Worm (Caenorhabditis elegans) whole organism, L4 larva: Measurements from ENCODE around the gene bath-44.

ENCODE experiments used
- D1046.2 ChIP-seq: fragments of 200-800 bp; sonication (Bioruptor generic); IDR thresholded peaks from 2 replicates; pipeline ENCODE4 v1.3.6; 2022; ENCODE audit warnings: missing genetic modification characterization, missing compliant biosample characterization
- F10B5.3 ChIP-seq: sonication (generic microtip); optimal IDR thresholded peaks from 2 replicates; lab custom pipeline; 2016; ENCODE audit warnings: mild to moderate bottlenecking, missing genetic modification characterization, missing compliant biosample characterization
- T26A8.4 ChIP-seq: fragments of 200-800 bp; sonication (Bioruptor generic); IDR thresholded peaks from 2 replicates; pipeline ENCODE4 v1.3.6; 2022; ENCODE audit warnings: missing genetic modification characterization, missing compliant biosample characterization
- Y105C5A.15 ChIP-seq: fragments of 200-800 bp; sonication (Bioruptor generic); IDR thresholded peaks from 2 replicates; pipeline ENCODE4 v1.3.6; 2022; ENCODE audit warnings: missing genetic modification characterization, missing compliant biosample characterization
- Y5F2A.4 ChIP-seq: fragments of 200-800 bp; sonication (Bioruptor generic); optimal IDR thresholded peaks from 2 replicates; lab custom pipeline; 2018; ENCODE audit warnings: mild to moderate bottlenecking, missing genetic modification characterization, missing compliant biosample characterization
- Y75B8A.6 ChIP-seq: fragments of 200-800 bp; sonication (Bioruptor generic); IDR thresholded peaks from 2 replicates; pipeline ENCODE4 v1.3.6; 2022; ENCODE audit warnings: missing genetic modification reagents, missing genetic modification characterization, missing compliant biosample characterization
- aha-1 ChIP-seq: fragments of 150-350 bp; peaks from one replicate; lab custom pipeline; 2014; ENCODE audit warnings: missing biosample characterization, missing genetic modification characterization
- ceh-20 ChIP-seq: fragments of 200-800 bp; sonication (Bioruptor generic); IDR thresholded peaks from 2 replicates; pipeline ENCODE4 v1.3.6; 2022; ENCODE audit warnings: missing genetic modification reagents, missing genetic modification characterization, missing compliant biosample characterization
- ceh-82 ChIP-seq: sonication (generic microtip); optimal IDR thresholded peaks from 2 replicates; lab custom pipeline; 2017; ENCODE audit warnings: missing biosample characterization, missing genetic modification characterization
- ces-1 ChIP-seq: fragments of 150-350 bp; sonication (generic microtip); optimal IDR thresholded peaks from 4 replicates; lab custom pipeline; 2014; ENCODE audit warnings: missing biosample characterization, missing genetic modification reagents, missing genetic modification characterization
- daf-16 ChIP-seq, 3 experiments: sonication (generic microtip); optimal IDR thresholded peaks; 2 replicates each; lab custom pipeline; 2016 to 2017; ENCODE audit warnings: missing genetic modification characterization in 3 of 3, missing genetic modification reagents in 3 of 3, mild to moderate bottlenecking in 2 of 3, missing compliant biosample characterization in 2 of 3, missing biosample characterization in 1 of 3, moderate library complexity in 1 of 3
- daf-19 ChIP-seq: fragments of 200-800 bp; sonication (Bioruptor generic); conservative IDR thresholded peaks from 2 replicates; pipeline ENCODE4 v1.3.6; 2022; ENCODE audit warnings: missing genetic modification characterization, missing compliant biosample characterization
- dmd-8 ChIP-seq: fragments of 200-800 bp; sonication (Bioruptor generic); IDR thresholded peaks from 2 replicates; pipeline ENCODE4 v1.3.6; 2022; ENCODE audit warnings: missing genetic modification characterization, missing compliant biosample characterization
- dpl-1 ChIP-seq: fragments of 150-350 bp; optimal IDR thresholded peaks from 2 replicates; lab custom pipeline; 2014; ENCODE audit warnings: missing biosample characterization, missing genetic modification reagents, missing genetic modification characterization
- egl-43 ChIP-seq: fragments of 200-800 bp; sonication (Bioruptor generic); IDR thresholded peaks from 2 replicates; pipeline ENCODE4 v1.3.6; 2022; ENCODE audit warnings: missing genetic modification reagents, missing genetic modification characterization, missing compliant biosample characterization
- fkh-10 ChIP-seq: fragments of 150-350 bp; optimal IDR thresholded peaks from 2 replicates; lab custom pipeline; 2014; ENCODE audit warnings: missing biosample characterization, missing genetic modification reagents, missing genetic modification characterization
- hlh-11 ChIP-seq: fragments of 200-800 bp; sonication (Bioruptor generic); optimal IDR thresholded peaks from 2 replicates; lab custom pipeline; 2018; ENCODE audit warnings: mild to moderate bottlenecking, missing genetic modification characterization, missing compliant biosample characterization
- jun-1 ChIP-seq: fragments of 150-350 bp; optimal IDR thresholded peaks from 2 replicates; lab custom pipeline; 2014; ENCODE audit warnings: missing biosample characterization, missing genetic modification reagents, missing genetic modification characterization
- lim-7 ChIP-seq: fragments of 200-800 bp; sonication (Bioruptor generic); IDR thresholded peaks from 2 replicates; pipeline ENCODE4 v1.3.6; 2022; ENCODE audit warnings: missing genetic modification characterization, missing compliant biosample characterization
- lin-13 ChIP-seq: fragments of 150-350 bp; optimal IDR thresholded peaks from 2 replicates; lab custom pipeline; 2014; ENCODE audit warnings: missing biosample characterization, missing genetic modification reagents, missing genetic modification characterization
- lin-15B ChIP-seq: fragments of 150-350 bp; sonication (generic microtip); optimal IDR thresholded peaks from 3 replicates; lab custom pipeline; 2014; ENCODE audit warnings: missing biosample characterization, missing genetic modification characterization
- lin-29 ChIP-seq: fragments of 200-800 bp; sonication (Bioruptor generic); IDR thresholded peaks from 2 replicates; pipeline ENCODE4 v1.3.6; 2022; ENCODE audit warnings: missing genetic modification reagents, missing genetic modification characterization, missing compliant biosample characterization
- lin-38 ChIP-seq: fragments of 200-800 bp; sonication (Bioruptor generic); IDR thresholded peaks from 2 replicates; pipeline ENCODE4 v1.3.6; 2022; ENCODE audit warnings: missing genetic modification reagents, missing genetic modification characterization, missing compliant biosample characterization
- lir-3 ChIP-seq: sonication (generic microtip); optimal IDR thresholded peaks from 2 replicates; lab custom pipeline; 2016; ENCODE audit warnings: mild to moderate bottlenecking, missing genetic modification characterization, missing compliant biosample characterization
- lsy-2 ChIP-seq, 2 experiments: fragments of 150-350 bp in 1 of 2; sonication (generic microtip) in 1 of 2; optimal IDR thresholded peaks; 2 replicates each; lab custom pipeline; 2014 to 2017; ENCODE audit warnings: missing biosample characterization in 2 of 2, missing genetic modification characterization in 2 of 2
- madf-5 ChIP-seq, 2 experiments: fragments of 200-800 bp; sonication (Bioruptor generic); IDR thresholded peaks; 2 replicates each; pipeline ENCODE4 v1.3.6; 2022; ENCODE audit warnings: missing compliant biosample characterization in 2 of 2, missing genetic modification characterization in 2 of 2
- mdt-29 ChIP-seq: fragments of 200-800 bp; sonication (Bioruptor generic); IDR thresholded peaks from 2 replicates; pipeline ENCODE4 v1.3.6; 2022; ENCODE audit warnings: missing genetic modification reagents, missing genetic modification characterization, missing compliant biosample characterization
- mes-2 ChIP-seq: sonication (generic microtip); optimal IDR thresholded peaks from 2 replicates; lab custom pipeline; 2016; ENCODE audit warnings: missing genotype, mild to moderate bottlenecking, missing genetic modification characterization, missing compliant biosample characterization; ENCODE audit not compliant: poor library complexity, severe bottlenecking
- nhr-102 ChIP-seq: sonication (generic microtip); optimal IDR thresholded peaks from 2 replicates; lab custom pipeline; 2016; ENCODE audit warnings: mild to moderate bottlenecking, missing genetic modification characterization, moderate library complexity, missing compliant biosample characterization
- nhr-111 ChIP-seq: fragments of 200-800 bp; sonication (Bioruptor generic); optimal IDR thresholded peaks from 2 replicates; lab custom pipeline; 2018; ENCODE audit warnings: mild to moderate bottlenecking, missing genetic modification characterization, missing compliant biosample characterization
- nhr-237 ChIP-seq: sonication (generic microtip); optimal IDR thresholded peaks from 2 replicates; lab custom pipeline; 2017; ENCODE audit warnings: missing biosample characterization, missing genetic modification characterization
- nhr-42 ChIP-seq: fragments of 200-800 bp; sonication (Bioruptor generic); IDR thresholded peaks from 2 replicates; pipeline ENCODE4 v1.3.6; 2022; ENCODE audit warnings: missing genetic modification characterization, missing compliant biosample characterization
- nhr-48 ChIP-seq: sonication (generic microtip); optimal IDR thresholded peaks from 2 replicates; lab custom pipeline; 2016; ENCODE audit warnings: mild to moderate bottlenecking, missing genetic modification characterization, missing compliant biosample characterization
- nhr-6 ChIP-seq: fragments of 150-350 bp; optimal IDR thresholded peaks from 2 replicates; lab custom pipeline; 2014; ENCODE audit warnings: missing biosample characterization, missing genetic modification characterization
- nhr-77 ChIP-seq: fragments of 150-350 bp; optimal IDR thresholded peaks from 2 replicates; lab custom pipeline; 2014; ENCODE audit warnings: missing biosample characterization, missing genetic modification characterization
- pha-4 ChIP-seq, 2 experiments: fragments of 150-350 bp in 1 of 2; fragments of 200-800 bp in 1 of 2; sonication (Bioruptor generic) in 1 of 2; IDR thresholded peaks in 1 of 2; optimal IDR thresholded peaks in 1 of 2; 2 replicates each; pipeline versions ENCODE4 v1.3.6 to Lab custom; 2014 to 2022; ENCODE audit warnings: missing genetic modification characterization in 2 of 2, missing genetic modification reagents in 2 of 2, missing biosample characterization in 1 of 2, missing compliant biosample characterization in 1 of 2
- php-3 ChIP-seq: fragments of 200-800 bp; sonication (Bioruptor generic); IDR thresholded peaks from 2 replicates; pipeline ENCODE4 v1.3.6; 2022; ENCODE audit warnings: missing genetic modification reagents, missing genetic modification characterization, missing compliant biosample characterization
- pqm-1 ChIP-seq: sonication (generic microtip); optimal IDR thresholded peaks from 2 replicates; lab custom pipeline; 2017; ENCODE audit warnings: missing biosample characterization, missing genetic modification characterization
- saeg-2 ChIP-seq: fragments of 200-800 bp; sonication (Bioruptor generic); IDR thresholded peaks from 2 replicates; pipeline ENCODE4 v1.3.6; 2022; ENCODE audit warnings: missing genetic modification reagents, missing genetic modification characterization, missing compliant biosample characterization
- sdz-12 ChIP-seq: fragments of 200-800 bp; sonication (Bioruptor generic); optimal IDR thresholded peaks from 2 replicates; lab custom pipeline; 2018; ENCODE audit warnings: mild to moderate bottlenecking, missing genetic modification characterization, missing compliant biosample characterization
- skn-1 ChIP-seq: fragments of 150-350 bp; optimal IDR thresholded peaks from 2 replicates; lab custom pipeline; 2014; ENCODE audit warnings: missing biosample characterization, missing genetic modification characterization
- snpc-1.2 ChIP-seq: fragments of 200-800 bp; sonication (Bioruptor generic); IDR thresholded peaks from 2 replicates; pipeline ENCODE4 v1.3.6; 2022; ENCODE audit warnings: missing genetic modification reagents, missing genetic modification characterization, missing compliant biosample characterization
- snpc-4 ChIP-seq: fragments of 150-350 bp; optimal IDR thresholded peaks from 2 replicates; lab custom pipeline; 2014; ENCODE audit warnings: missing biosample characterization, missing genetic modification characterization
- spr-3 ChIP-seq: fragments of 200-800 bp; sonication (Bioruptor generic); optimal IDR thresholded peaks from 2 replicates; lab custom pipeline; 2018; ENCODE audit warnings: mild to moderate bottlenecking, missing genetic modification characterization, missing compliant biosample characterization
- tag-97 ChIP-seq: fragments of 200-800 bp; sonication (Bioruptor generic); IDR thresholded peaks from 2 replicates; pipeline ENCODE4 v1.3.6; 2022; ENCODE audit warnings: missing genetic modification characterization, missing compliant biosample characterization
- unc-130 ChIP-seq: sonication (generic microtip); optimal IDR thresholded peaks from 2 replicates; lab custom pipeline; 2016; ENCODE audit warnings: missing genetic modification reagents, missing genetic modification characterization, missing compliant biosample characterization
- unc-39 ChIP-seq: sonication (generic microtip); optimal IDR thresholded peaks from 2 replicates; lab custom pipeline; 2017; ENCODE audit warnings: missing biosample characterization, missing genetic modification characterization
- unc-62 ChIP-seq, 3 experiments: fragments of 150-350 bp in 1 of 3; sonication (generic microtip); optimal IDR thresholded peaks in 2 of 3; peaks in 1 of 3; 1 replicate in 1 of 3; 2 replicates in 2 of 3; lab custom pipeline; 2014 to 2017; ENCODE audit warnings: missing biosample characterization in 3 of 3, missing genetic modification characterization in 3 of 3, missing genetic modification reagents in 3 of 3, missing genotype in 1 of 3
- zfp-2 ChIP-seq: sonication (generic microtip); optimal IDR thresholded peaks from 2 replicates; lab custom pipeline; 2016; ENCODE audit warnings: mild to moderate bottlenecking, missing genetic modification characterization, missing compliant biosample characterization
- zip-2 ChIP-seq: fragments of 150-350 bp; optimal IDR thresholded peaks from 2 replicates; lab custom pipeline; 2014; ENCODE audit warnings: missing biosample characterization, missing genetic modification characterization

bath-44 gene

ce11 chrII:7392052-7392694 lies 2.6 kb upstream of the bath-44 start (continued):
- peak; percentile 55 to 63 for TF ChIP-seq lsy-2 (tag; optimal IDR thresholded peaks at IDR 0.05; lab: Kevin White, UChicago)
- TF ChIP-seq snpc-4 (tag; lab: Kevin White, UChicago) = no peak
- no peak for TF ChIP-seq nhr-237 (tag; lab: Kevin White, UChicago)
- TF ChIP-seq saeg-2 (GFP tag; lab: Robert Waterston, UW) = no peak
- TF ChIP-seq nhr-6 (tag; lab: Kevin White, UChicago) = no peak
- no peak for TF ChIP-seq spr-3 (GFP tag; lab: Kevin White, UChicago)
- TF ChIP-seq lir-3 = no peak
- no peak for TF ChIP-seq dpl-1 (GFP tag; lab: Kevin White, UChicago)
- no peak for TF ChIP-seq fkh-10 (GFP tag; lab: Kevin White, UChicago)
- TF ChIP-seq tag-97 (GFP tag; lab: Robert Waterston, UW) = no peak
- TF ChIP-seq lin-15B (tag; lab: Kevin White, UChicago) = no peak
- no peak for TF ChIP-seq snpc-1.2 (GFP tag; lab: Robert Waterston, UW)
- TF ChIP-seq unc-62 (GFP tag; optimal IDR thresholded peaks at IDR 0.05 in 1 of 2; lab: Kevin White, UChicago) = peak in 1 of 2 experiments; percentile 94
- TF ChIP-seq unc-62 (tag; optimal IDR thresholded peaks at IDR 0.05; lab: Kevin White, UChicago) = no peak
- no peak for TF ChIP-seq madf-5 (GFP tag; IDR thresholded peaks at IDR 0.05; lab: Robert Waterston, UW)
- no peak for TF ChIP-seq nhr-102 (tag; lab: Kevin White, UChicago)
- peak; percentile 46; the same call in 1 of the 2 replicates for TF ChIP-seq ceh-20 (GFP tag; lab: Robert Waterston, UW)
- no peak for TF ChIP-seq mes-2 (tag; lab: Kevin White, UChicago)
- TF ChIP-seq nhr-111 (GFP tag; lab: Kevin White, UChicago) = no peak
- no peak for TF ChIP-seq jun-1
- TF ChIP-seq nhr-77 (tag; lab: Kevin White, UChicago) = peak; percentile 28
- TF ChIP-seq zfp-2 (tag; lab: Kevin White, UChicago) = no peak
- TF ChIP-seq daf-19 = 0 out of 2 replicates have a peak, but pooled peaks have one; percentile 44
- TF ChIP-seq pqm-1 (tag; lab: Kevin White, UChicago) = peak; percentile 71
- no peak for TF ChIP-seq unc-130 (GFP tag; lab: Kevin White, UChicago)
- TF ChIP-seq egl-43 (GFP tag; lab: Robert Waterston, UW) = no peak
- TF ChIP-seq pha-4 (GFP tag; IDR thresholded peaks at IDR 0.05; lab: Robert Waterston, UW) = no peak
- no peak for TF ChIP-seq pha-4 (tag; optimal IDR thresholded peaks at IDR 0.05; lab: Kevin White, UChicago)
- TF ChIP-seq ces-1 (GFP tag; lab: Kevin White, UChicago) = no peak
- no peak for TF ChIP-seq skn-1 (tag; lab: Kevin White, UChicago)
- TF ChIP-seq nhr-48 (tag; lab: Kevin White, UChicago) = peak; percentile 81
- no peak for TF ChIP-seq mdt-29 (GFP tag; lab: Robert Waterston, UW)
- TF ChIP-seq unc-39 (tag; lab: Kevin White, UChicago) = no peak
- TF ChIP-seq daf-16 (GFP tag; optimal IDR thresholded peaks at IDR 0.05; lab: Kevin White, UChicago) = no peak
- peak; percentile 42 for TF ChIP-seq daf-16 (tag; optimal IDR thresholded peaks at IDR 0.05; lab: Kevin White, UChicago)
- no peak for TF ChIP-seq sdz-12 (GFP tag; lab: Kevin White, UChicago)
- peak; percentile 42 for TF ChIP-seq lin-13 (GFP tag; lab: Kevin White, UChicago)
- no peak for TF ChIP-seq dmd-8 (GFP tag; lab: Robert Waterston, UW)
- no peak for TF ChIP-seq Y105C5A.15
- no peak for TF ChIP-seq php-3 (GFP tag; lab: Robert Waterston, UW)
- TF ChIP-seq hlh-11 (tag; lab: Kevin White, UChicago) = peak; percentile 85
- TF ChIP-seq nhr-42 (GFP tag; lab: Robert Waterston, UW) = no peak
- no peak for TF ChIP-seq ceh-82 (tag; lab: Kevin White, UChicago)
- TF ChIP-seq Y75B8A.6 (GFP tag; lab: Robert Waterston, UW) = no peak
- TF ChIP-seq lin-38 (GFP tag; lab: Robert Waterston, UW) = peak; percentile 29; the same call in 1 of the 2 replicates
- no peak for TF ChIP-seq F10B5.3 (tag; lab: Kevin White, UChicago)
- no peak for TF ChIP-seq lim-7
- peak; percentile 93 for TF ChIP-seq zip-2 (tag; lab: Kevin White, UChicago)
- no peak for TF ChIP-seq lin-29 (GFP tag; lab: Robert Waterston, UW)
- TF ChIP-seq Y5F2A.4 (GFP tag; lab: Kevin White, UChicago) = no peak
- no peak for TF ChIP-seq D1046.2 (GFP tag; lab: Robert Waterston, UW)
- TF ChIP-seq aha-1 = peak; percentile 82
- TF ChIP-seq T26A8.4 (GFP tag; lab: Robert Waterston, UW) = peak; percentile 62
